Fruit fly (Drosophila melanogaster): ENCODE measurements around the gene CG15765.

DNA sequence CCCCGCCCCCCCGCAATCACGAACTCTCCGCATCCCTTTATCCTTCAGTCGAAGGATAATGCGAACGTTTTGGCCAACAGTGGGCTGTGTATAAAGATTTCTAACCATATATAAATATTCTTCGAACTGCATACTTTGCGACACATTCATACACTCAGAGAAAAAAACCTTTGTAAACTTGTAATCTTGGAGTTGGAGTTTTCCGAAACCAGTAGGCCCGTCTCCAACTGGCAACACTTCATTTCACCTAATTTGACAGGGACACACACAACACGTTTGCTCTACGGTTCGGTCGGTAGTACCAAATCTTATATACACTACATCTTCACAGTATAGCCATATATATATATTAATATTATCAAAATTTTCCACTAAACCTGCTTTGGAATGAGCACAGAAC, 50.4 kb downstream of the CG15765 start, which contains the start of gene CG15764:
- TF ChIP-seq CG7368 (GFP tag; optimal IDR thresholded peaks at IDR 0.05): no peak
- TF ChIP-seq fd59A (GFP tag; optimal IDR thresholded peaks at IDR 0.05): no peak
- no peak for TF ChIP-seq salr (GFP tag; optimal IDR thresholded peaks at IDR 0.05)
- TF ChIP-seq CG10631 (GFP tag; optimal IDR thresholded peaks at IDR 0.05): no peak
- no peak for TF ChIP-seq Hr38 (GFP tag; optimal IDR thresholded peaks at IDR 0.05)
- no peak for TF ChIP-seq Eip75B (GFP tag; optimal IDR thresholded peaks at IDR 0.05)
- no peak for TF ChIP-seq cyc (GFP tag; optimal IDR thresholded peaks at IDR 0.05)

Data from whole organism, prepupa.